Worm (Caenorhabditis elegans): ENCODE measurements around the gene ZC190.4.

The ZC190.4 gene

DNA sequence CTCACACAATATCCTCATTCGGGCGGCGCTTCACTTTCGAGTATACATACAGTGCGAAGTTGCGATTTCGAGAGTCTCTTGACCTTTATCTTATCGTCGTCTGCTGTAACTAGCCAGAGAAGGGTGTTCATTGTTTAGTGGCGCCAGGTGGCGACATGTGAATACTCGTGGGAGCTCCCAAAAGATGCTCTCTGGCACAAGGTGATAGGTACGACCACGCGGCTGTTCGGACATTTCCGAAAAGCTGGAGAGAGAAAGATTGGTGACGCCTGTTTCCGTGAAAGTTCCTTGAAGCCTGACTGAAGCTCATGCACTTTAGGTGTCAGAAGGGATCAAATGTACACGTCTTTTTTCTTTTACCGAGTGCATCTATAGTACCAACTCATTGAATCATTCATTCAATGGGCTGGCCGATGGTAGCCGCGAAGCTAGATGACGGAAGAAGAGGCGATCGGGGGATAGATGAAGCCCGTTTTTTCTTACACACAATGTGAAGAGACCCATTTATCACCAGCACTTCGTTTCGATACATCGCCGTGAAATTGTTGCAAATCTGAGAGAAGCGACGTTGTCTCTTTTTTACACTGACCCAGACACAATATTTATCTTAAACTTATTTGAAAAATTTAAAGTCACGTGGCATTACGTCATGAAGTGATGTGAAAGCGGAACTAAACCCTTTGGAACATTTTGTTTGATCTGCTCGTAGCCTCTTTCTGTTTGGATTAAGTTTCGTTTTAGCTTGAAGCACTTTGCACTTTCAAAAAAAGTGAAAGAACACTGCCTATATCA is 1.6 kb downstream of the ZC190.4 start:
- no peak for TF ChIP-seq snpc-4 (tag; optimal IDR thresholded peaks at IDR 0.05)
- peak in 1 of 2 experiments; percentile 25 for TF ChIP-seq lsy-2 (tag; optimal IDR thresholded peaks at IDR 0.05)
- TF ChIP-seq peb-1 (tag; optimal IDR thresholded peaks at IDR 0.05) = no peak
- TF ChIP-seq F13H6.1 (tag; optimal IDR thresholded peaks at IDR 0.05) = peak; percentile 71
- TF ChIP-seq ztf-11 (tag; optimal IDR thresholded peaks at IDR 0.05) = no peak
- peak; percentile 78 for TF ChIP-seq sma-9 (GFP tag; optimal IDR thresholded peaks at IDR 0.05)
- no peak for TF ChIP-seq sma-9 (tag; optimal IDR thresholded peaks at IDR 0.05)
- no peak for TF ChIP-seq mbf-1 (tag; optimal IDR thresholded peaks at IDR 0.05)
- TF ChIP-seq elt-1 (tag; optimal IDR thresholded peaks at IDR 0.05) = no peak
- TF ChIP-seq nhr-129 (tag; optimal IDR thresholded peaks at IDR 0.05) = peak; percentile 33
- no peak for TF ChIP-seq ama-1 (optimal IDR thresholded peaks at IDR 0.05)
- TF ChIP-seq ztf-4 (tag; optimal IDR thresholded peaks at IDR 0.05) = no peak
- TF ChIP-seq nhr-237 (tag; optimal IDR thresholded peaks at IDR 0.05) = no peak
- no peak for TF ChIP-seq nhr-10 (tag; optimal IDR thresholded peaks at IDR 0.05)
- no peak for TF ChIP-seq unc-55 (GFP tag; optimal IDR thresholded peaks at IDR 0.05)

ce11 chrV:8668224-8668623 is 2.4 kb downstream of the ZC190.4 start:
- TF ChIP-seq blmp-1 (tag; optimal IDR thresholded peaks at IDR 0.05; ENCODE audit: insufficient read depth) = peak; percentile 93
- TF ChIP-seq nhr-25 (tag; optimal IDR thresholded peaks at IDR 0.05) = peak; percentile 65
- TF ChIP-seq ceh-82 (tag; optimal IDR thresholded peaks at IDR 0.05) = no peak
- peak; percentile 47 for TF ChIP-seq ceh-16 (tag; optimal IDR thresholded peaks at IDR 0.05)
- TF ChIP-seq F13H6.1 (tag; optimal IDR thresholded peaks at IDR 0.05) = no peak
- no peak for TF ChIP-seq gmeb-1 (tag; optimal IDR thresholded peaks at IDR 0.05)
- TF ChIP-seq fos-1 (tag; optimal IDR thresholded peaks at IDR 0.05) = no peak
- TF ChIP-seq dmd-4 (tag; optimal IDR thresholded peaks at IDR 0.05) = no peak
- no peak for TF ChIP-seq unc-55 (GFP tag; optimal IDR thresholded peaks at IDR 0.05)

DNA sequence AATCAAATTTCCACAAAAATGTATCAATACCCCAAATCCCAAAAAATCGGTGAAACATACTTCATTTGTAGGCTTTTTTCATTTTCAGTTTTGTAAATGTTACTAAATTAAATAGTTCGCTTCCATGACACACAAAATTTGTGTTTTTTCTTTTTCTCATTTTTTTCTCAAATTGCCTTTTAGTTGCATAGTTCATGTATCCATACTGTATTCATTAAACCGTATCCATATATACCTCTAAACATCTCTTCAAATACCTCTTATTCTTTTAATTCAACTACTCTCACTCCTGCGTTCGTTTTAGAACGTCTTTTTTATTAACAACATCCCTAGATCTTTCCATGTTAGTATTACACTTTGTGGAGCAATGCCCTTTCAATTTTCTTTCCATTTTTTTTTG is 4.9 kb downstream of the ZC190.4 start:
- TF ChIP-seq nhr-25 (tag; optimal IDR thresholded peaks at IDR 0.05) = peak; percentile 31
- TF ChIP-seq nhr-12 (tag; optimal IDR thresholded peaks at IDR 0.05) = no peak

DNA sequence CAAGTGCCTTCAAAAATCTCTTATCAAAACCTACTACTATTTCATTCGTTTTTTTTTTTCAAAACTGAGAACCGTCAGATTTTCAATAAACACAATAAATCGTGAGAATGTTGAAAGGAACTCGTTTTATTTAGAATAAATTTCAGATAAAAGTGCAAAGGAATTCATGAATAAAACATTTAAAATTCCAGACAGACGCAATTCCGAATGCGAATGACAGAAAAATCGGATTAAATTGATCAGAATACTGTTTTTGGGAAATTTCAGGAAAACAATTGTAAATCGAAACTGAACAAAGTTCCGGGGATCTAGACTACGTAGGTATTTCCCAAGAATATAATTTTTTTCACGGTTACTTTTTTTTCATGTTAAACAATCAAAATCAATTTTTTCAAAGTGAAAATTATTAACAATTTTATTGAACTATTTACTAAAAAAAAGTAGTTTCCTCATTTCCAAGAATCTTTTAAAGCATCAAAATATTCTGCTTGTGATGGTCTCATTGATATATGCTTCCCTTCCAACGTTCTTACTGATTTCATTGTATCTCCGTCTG is 5.8 kb downstream of the ZC190.4 start:
- TF ChIP-seq nhr-25 (tag; optimal IDR thresholded peaks at IDR 0.05) (peak; percentile 7), nhr-10 (tag; optimal IDR thresholded peaks at IDR 0.05) (no peak)

DNA sequence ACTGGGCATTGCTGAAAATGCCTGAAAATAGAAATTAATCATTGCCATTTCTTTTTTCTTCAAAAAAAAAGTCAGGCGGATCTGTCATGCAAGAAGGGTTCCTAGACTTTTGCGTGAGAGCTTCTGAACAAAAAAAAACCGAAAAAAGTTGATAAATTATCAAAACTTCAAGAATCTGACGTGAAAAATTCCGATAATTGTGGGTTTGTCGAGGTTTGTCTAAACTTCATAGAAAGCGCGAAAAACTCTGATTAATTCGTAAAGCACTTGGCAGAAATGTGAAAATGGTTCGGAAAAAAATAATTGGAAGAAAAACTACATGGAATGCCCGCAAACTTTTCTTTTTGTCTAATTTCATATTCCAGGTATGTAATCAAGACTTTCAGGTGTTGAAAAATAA is 7.6 kb downstream of the ZC190.4 start, which contains the start of gene ZC190.5:
ZC190.5 (minus strand) TSS at position 101 of the 400 bp plus-strand sequence.
- no peak for TF ChIP-seq nhr-21 (tag; optimal IDR thresholded peaks at IDR 0.05)
- no peak for TF ChIP-seq ama-1 (optimal IDR thresholded peaks at IDR 0.05)
- TF ChIP-seq blmp-1 (tag; optimal IDR thresholded peaks at IDR 0.05; ENCODE audit: insufficient read depth) = no peak
- no peak for TF ChIP-seq snpc-4 (tag; optimal IDR thresholded peaks at IDR 0.05)
- TF ChIP-seq aly-2 (tag; optimal IDR thresholded peaks at IDR 0.05) = no peak
- no peak for TF ChIP-seq unc-39 (tag; optimal IDR thresholded peaks at IDR 0.05)
- no peak for TF ChIP-seq ztf-11 (tag; optimal IDR thresholded peaks at IDR 0.05)
- no peak for TF ChIP-seq alr-1 (tag; optimal IDR thresholded peaks at IDR 0.05)
- no peak for TF ChIP-seq ztf-4 (tag; optimal IDR thresholded peaks at IDR 0.05)
- no peak for TF ChIP-seq F13H6.1 (tag; optimal IDR thresholded peaks at IDR 0.05)
- no peak for TF ChIP-seq ceh-82 (tag; optimal IDR thresholded peaks at IDR 0.05)
- TF ChIP-seq dmd-4 (tag; optimal IDR thresholded peaks at IDR 0.05) = no peak
- no peak for TF ChIP-seq Y55F3AM.14 (GFP tag; optimal IDR thresholded peaks at IDR 0.05)
- TF ChIP-seq lin-11 (tag; optimal IDR thresholded peaks at IDR 0.05) = no peak
- TF ChIP-seq elt-1 (tag; optimal IDR thresholded peaks at IDR 0.05) = no peak
- TF ChIP-seq gmeb-1 (tag; optimal IDR thresholded peaks at IDR 0.05) = no peak
- TF ChIP-seq R02D3.7 (tag; optimal IDR thresholded peaks at IDR 0.05) = no peak
- TF ChIP-seq egl-27 (tag; optimal IDR thresholded peaks at IDR 0.05) = no peak
- TF ChIP-seq nhr-77 (tag; optimal IDR thresholded peaks at IDR 0.05) = no peak
